Worm (Caenorhabditis elegans): ENCODE data around the gene Y69A2AR.22.

The Y69A2AR.22 gene

DNA sequence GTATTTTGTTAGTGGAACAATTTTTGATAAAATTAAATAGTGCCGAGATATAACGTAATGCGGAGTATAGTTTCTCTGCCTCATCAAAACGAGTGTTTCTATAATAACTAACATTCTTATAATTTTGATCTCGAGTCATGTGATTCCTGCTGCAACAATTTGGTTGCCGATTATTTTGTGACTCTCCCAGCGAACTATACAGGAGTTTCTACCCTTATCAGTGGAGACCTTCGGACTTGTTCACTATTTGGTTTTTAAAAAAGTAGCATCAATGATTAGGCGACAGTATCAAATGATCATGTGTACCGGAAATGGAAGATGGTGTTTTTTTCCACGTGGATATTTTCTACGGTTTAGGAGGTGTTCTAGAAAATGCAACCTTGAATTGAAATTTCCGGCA lies 41.5 kb downstream of the Y69A2AR.22 start:
- TF ChIP-seq php-3 (GFP tag; IDR thresholded peaks at IDR 0.05) (no peak), pqm-1 (tag; optimal IDR thresholded peaks at IDR 0.05) (peak; percentile 72), lin-1 (GFP tag; IDR thresholded peaks at IDR 0.05) (no peak), nhr-28 (tag; optimal IDR thresholded peaks at IDR 0.05) (peak; percentile 77), daf-12 (tag; optimal IDR thresholded peaks at IDR 0.05) (no peak), nhr-76 (tag; optimal IDR thresholded peaks at IDR 0.05) (no peak), zag-1 (tag; optimal IDR thresholded peaks at IDR 0.05) (no peak), hif-1 (tag; optimal IDR thresholded peaks at IDR 0.05) (no peak), spr-1 (tag; optimal IDR thresholded peaks at IDR 0.05) (no peak), daf-8 (GFP tag; IDR thresholded peaks at IDR 0.05) (no peak), spr-3 (GFP tag; optimal IDR thresholded peaks at IDR 0.05) (no peak)

DNA sequence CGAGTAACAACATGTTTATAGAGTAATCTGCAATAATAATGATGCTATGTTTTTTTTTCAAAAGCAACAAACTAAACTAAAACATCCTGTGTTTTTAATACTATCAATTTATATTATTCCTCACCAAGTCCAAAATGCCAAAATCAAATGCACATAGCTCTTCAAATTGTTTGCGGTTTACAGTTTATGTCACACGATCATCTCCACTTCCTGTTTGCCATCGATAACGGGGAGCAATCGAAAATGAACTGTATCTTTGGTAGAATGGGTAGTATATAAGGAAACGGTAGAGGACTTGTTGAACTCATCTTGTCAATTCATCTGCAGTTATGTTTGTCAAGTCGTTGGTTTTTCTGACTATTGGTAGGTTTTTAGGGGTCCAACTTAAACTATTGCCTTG lies 43.6 kb downstream of the Y69A2AR.22 start, which contains the start of gene ilys-3:
Gene ilys-3, plus strand, starts transcription at position 301 of the 400 bp plus-strand sequence.
- no peak for TF ChIP-seq F49E8.2 (tag; optimal IDR thresholded peaks at IDR 0.05; ENCODE audit: borderline replicate concordance)
- no peak for TF ChIP-seq fos-1 (tag; optimal IDR thresholded peaks at IDR 0.05)
- TF ChIP-seq nhr-41 (GFP tag; IDR thresholded peaks at IDR 0.05) = no peak
- no peak for TF ChIP-seq nhr-237 (tag; optimal IDR thresholded peaks at IDR 0.05)
- TF ChIP-seq zip-2 (tag; optimal IDR thresholded peaks at IDR 0.05) = no peak
- no peak for TF ChIP-seq saeg-2 (GFP tag; IDR thresholded peaks at IDR 0.05)
- TF ChIP-seq lir-3 (tag; optimal IDR thresholded peaks at IDR 0.05) = no peak
- no peak for TF ChIP-seq nhr-25 (tag; optimal IDR thresholded peaks at IDR 0.05; ENCODE audit: borderline replicate concordance, insufficient read depth)
- no peak for TF ChIP-seq lin-38 (GFP tag; IDR thresholded peaks at IDR 0.05)
- no peak for TF ChIP-seq pqm-1 (tag; optimal IDR thresholded peaks at IDR 0.05)
- TF ChIP-seq lsy-2 (tag; optimal IDR thresholded peaks at IDR 0.05) = no peak
- no peak for TF ChIP-seq nhr-111 (GFP tag; optimal IDR thresholded peaks at IDR 0.05)
- no peak for TF ChIP-seq zip-11 (GFP tag; IDR thresholded peaks at IDR 0.05)
- TF ChIP-seq dmd-6 (GFP tag; IDR thresholded peaks at IDR 0.05) = no peak

- TF ChIP-seq ceh-32 (tag; optimal IDR thresholded peaks at IDR 0.05; ENCODE audit: poor library complexity) = no peak
- TF ChIP-seq lsy-2 (tag; optimal IDR thresholded peaks at IDR 0.05) = no peak
- no peak for TF ChIP-seq lin-13 (GFP tag; optimal IDR thresholded peaks at IDR 0.05)
- no peak for TF ChIP-seq F10B5.3 (tag; optimal IDR thresholded peaks at IDR 0.05)
- no peak for TF ChIP-seq Y48G9A.11 (GFP tag; IDR thresholded peaks at IDR 0.05)
- TF ChIP-seq nhr-10 (tag; optimal IDR thresholded peaks at IDR 0.05) = no peak
- TF ChIP-seq T20F7.1 (GFP tag; optimal IDR thresholded peaks at IDR 0.05) = no peak
- TF ChIP-seq zip-2 (tag; optimal IDR thresholded peaks at IDR 0.05) = no peak
- no peak for TF ChIP-seq F37D6.2 (tag; optimal IDR thresholded peaks at IDR 0.05)
- no peak for TF ChIP-seq zip-11 (GFP tag; IDR thresholded peaks at IDR 0.05)
- no peak for TF ChIP-seq zfp-3 (GFP tag; conservative IDR thresholded peaks at IDR 0.05)
- no peak for TF ChIP-seq Y75B8A.6 (GFP tag; IDR thresholded peaks at IDR 0.05)
- TF ChIP-seq T26A8.4 (GFP tag; IDR thresholded peaks at IDR 0.05) = no peak
- no peak for TF ChIP-seq fos-1 (tag; optimal IDR thresholded peaks at IDR 0.05)
- no peak for TF ChIP-seq nhr-76 (tag; optimal IDR thresholded peaks at IDR 0.05)
- TF ChIP-seq unc-62 (GFP tag; optimal IDR thresholded peaks at IDR 0.05 in 1 of 2) = no peak
- TF ChIP-seq unc-62 (tag; optimal IDR thresholded peaks at IDR 0.05) = no peak
- TF ChIP-seq ceh-44 (GFP tag; IDR thresholded peaks at IDR 0.05) = no peak
These were observed 44.4 kb downstream of the Y69A2AR.22 start, which contains the start of gene cdh-10 for ce11 chrIV:2463311-2463710. Gene cdh-10, minus strand, starts transcription at chrIV:2463369.

DNA sequence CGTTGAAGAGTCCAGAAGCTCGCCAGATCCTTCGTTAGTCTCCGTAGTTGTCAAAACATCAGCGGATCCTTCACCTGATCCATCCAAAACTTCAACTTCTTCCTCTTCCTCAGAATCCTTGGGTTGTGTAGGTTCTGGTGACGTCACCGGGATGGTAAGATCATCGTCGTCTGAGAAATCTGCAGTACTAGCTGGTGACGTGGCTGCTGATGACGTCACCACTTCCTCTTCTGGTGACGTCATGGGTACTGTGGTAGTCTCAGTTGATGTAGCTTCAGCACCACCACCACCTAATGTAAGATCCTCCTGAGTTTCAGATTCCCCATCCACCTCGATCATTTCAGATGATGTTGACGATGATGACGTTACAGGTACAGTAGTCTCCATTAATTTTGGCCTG lies 46.3 kb downstream of the Y69A2AR.22 start:
- TF ChIP-seq Y75B8A.6 (GFP tag; IDR thresholded peaks at IDR 0.05) (no peak), zag-1 (tag; optimal IDR thresholded peaks at IDR 0.05) (no peak), daf-8 (GFP tag; IDR thresholded peaks at IDR 0.05) (no peak), ces-1 (GFP tag; optimal IDR thresholded peaks at IDR 0.05) (no peak), nhr-6 (tag; optimal IDR thresholded peaks at IDR 0.05) (no peak)

Measured in whole organism, L4 larva.